Worm (Caenorhabditis elegans): ENCODE results near the gene Y59C2A.2.

DNA sequence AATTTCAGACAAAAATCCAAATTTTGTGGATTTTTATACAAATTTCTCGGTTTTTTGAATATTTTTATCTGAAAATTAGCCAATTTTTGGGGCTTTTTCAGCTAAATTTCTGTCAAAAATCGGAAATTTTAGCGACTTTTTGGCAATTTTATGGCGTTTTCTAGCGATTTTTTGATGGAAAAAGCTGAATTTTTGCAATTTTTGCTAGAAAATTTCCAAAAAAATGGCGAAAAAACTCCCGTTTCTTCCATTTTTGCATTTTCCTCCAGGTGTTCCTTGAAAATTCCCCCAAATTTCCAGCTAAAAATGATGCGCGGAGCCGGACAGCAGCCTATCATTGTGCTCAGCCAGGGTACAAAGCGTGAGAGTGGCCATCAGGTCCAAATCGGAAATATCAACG, 29.3 kb upstream of the Y59C2A.2 start, which contains the start of gene cct-3:
- no peak for TF ChIP-seq ama-1 (optimal IDR thresholded peaks at IDR 0.05)
- no peak for TF ChIP-seq aly-1 (tag; optimal IDR thresholded peaks at IDR 0.05)
- no peak for TF ChIP-seq hmbx-1 (tag; optimal IDR thresholded peaks at IDR 0.05)
- TF ChIP-seq tbx-11 (GFP tag; IDR thresholded peaks at IDR 0.05) = no peak
- no peak for TF ChIP-seq ets-7 (tag; optimal IDR thresholded peaks at IDR 0.05)
- TF ChIP-seq B0310.2 (tag; optimal IDR thresholded peaks at IDR 0.05) = no peak
- no peak for TF ChIP-seq tbx-37 (GFP tag; conservative IDR thresholded peaks at IDR 0.05)
- TF ChIP-seq ceh-13 (GFP tag; optimal IDR thresholded peaks at IDR 0.05) = no peak
